Worm (Caenorhabditis elegans): Measurements from ENCODE around the gene K11D12.8.

Gene K11D12.8

DNA sequence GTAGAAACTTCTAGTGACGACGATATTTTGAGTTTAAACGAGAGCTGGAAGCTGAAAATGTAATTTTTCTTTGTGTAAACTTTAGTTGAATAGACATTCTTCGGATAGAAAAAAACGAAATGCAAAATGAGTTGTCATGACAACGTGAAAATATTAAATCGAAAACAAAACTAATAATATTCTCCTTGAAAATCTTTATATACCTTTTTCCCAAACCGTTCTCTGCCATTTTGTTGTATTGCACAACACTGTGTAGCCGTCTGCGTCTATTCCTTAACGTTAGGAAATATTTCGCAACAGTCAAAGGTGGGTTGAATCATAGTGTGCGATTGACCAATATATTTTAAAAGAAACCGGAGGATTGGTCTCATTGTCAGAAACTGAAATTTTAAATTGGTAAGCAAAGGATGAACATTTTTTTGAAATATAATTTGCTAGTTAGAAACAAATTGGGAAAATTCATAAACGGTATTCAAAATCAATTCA is 40.1 kb upstream of the K11D12.8 start, which contains the start of gene Y58A7A.3:
TSS of gene Y58A7A.3 (minus strand) at position 51 of the 486 bp plus-strand sequence.
- TF ChIP-seq lin-14 (GFP tag; optimal IDR thresholded peaks at IDR 0.05): peak; percentile 77
- TF ChIP-seq ceh-90 (tag; optimal IDR thresholded peaks at IDR 0.05): no peak
- peak; percentile 20 for TF ChIP-seq F16B12.6 (tag; optimal IDR thresholded peaks at IDR 0.05)
- TF ChIP-seq xbp-1 (tag; optimal IDR thresholded peaks at IDR 0.05): no peak
- peak; percentile 93 for TF ChIP-seq skn-1 (tag; optimal IDR thresholded peaks at IDR 0.05)
- no peak for TF ChIP-seq ama-1 (optimal IDR thresholded peaks at IDR 0.05)
- no peak for TF ChIP-seq C34B4.2 (tag; optimal IDR thresholded peaks at IDR 0.05)
- no peak for TF ChIP-seq vab-15 (tag; optimal IDR thresholded peaks at IDR 0.05)
- no peak for TF ChIP-seq lin-13 (GFP tag; optimal IDR thresholded peaks at IDR 0.05)
- peak; percentile 37 for TF ChIP-seq C16A3.4 (tag; optimal IDR thresholded peaks at IDR 0.05)
- TF ChIP-seq fos-1 (tag; optimal IDR thresholded peaks at IDR 0.05): peak; percentile 28
- peak in 2 of 3 experiments; percentile 21 to 24 for TF ChIP-seq dpl-1 (GFP tag; optimal IDR thresholded peaks at IDR 0.05)
- TF ChIP-seq nhr-11 (tag; optimal IDR thresholded peaks at IDR 0.05): peak; percentile 22
- no peak for TF ChIP-seq C04F5.9 (tag; optimal IDR thresholded peaks at IDR 0.05)
- TF ChIP-seq nhr-19 (GFP tag; conservative IDR thresholded peaks at IDR 0.05): peak; percentile 19; the same call in 1 of the 2 replicates
- TF ChIP-seq ceh-63 (GFP tag; optimal IDR thresholded peaks at IDR 0.05): no peak
- TF ChIP-seq snu-23 (GFP tag; optimal IDR thresholded peaks at IDR 0.05): peak; percentile 49
- TF ChIP-seq lin-35 (GFP tag; optimal IDR thresholded peaks at IDR 0.05): peak in 1 of 2 experiments; percentile 71
- peak; percentile 35; the same call in 1 of the 2 replicates for TF ChIP-seq isw-1 (GFP tag; IDR thresholded peaks at IDR 0.05)
- TF ChIP-seq nhr-71 (tag; optimal IDR thresholded peaks at IDR 0.05): peak; percentile 63
- peak in 1 of 2 experiments; percentile 67 for TF ChIP-seq mdl-1 (tag; optimal IDR thresholded peaks at IDR 0.05)
- TF ChIP-seq mep-1 (tag; optimal IDR thresholded peaks at IDR 0.05): peak; percentile 20
- TF ChIP-seq nhr-20 (tag; optimal IDR thresholded peaks at IDR 0.05): peak; percentile 11
- peak; percentile 41 for TF ChIP-seq blmp-1 (tag; optimal IDR thresholded peaks at IDR 0.05)
- TF ChIP-seq irx-1 (tag; optimal IDR thresholded peaks at IDR 0.05): peak; percentile 31
- TF ChIP-seq efl-1 (optimal IDR thresholded peaks at IDR 0.05): peak; percentile 36 to 60
- TF ChIP-seq efl-1 (GFP tag; optimal IDR thresholded peaks at IDR 0.05 in 1 of 2): peak in 1 of 2 experiments; percentile 39
- TF ChIP-seq tbx-2 (tag; optimal IDR thresholded peaks at IDR 0.05): no peak
- no peak for TF ChIP-seq tlp-1 (tag; optimal IDR thresholded peaks at IDR 0.05)
- TF ChIP-seq jun-1 (tag; optimal IDR thresholded peaks at IDR 0.05): peak; percentile 35
- TF ChIP-seq zip-4 (GFP tag; optimal IDR thresholded peaks at IDR 0.05): peak; percentile 96
- TF ChIP-seq nhr-85 (tag): peak; percentile 52
- peak; percentile 64 for TF ChIP-seq hpl-2 (GFP tag; optimal IDR thresholded peaks at IDR 0.05)
- TF ChIP-seq swsn-7 (tag; optimal IDR thresholded peaks at IDR 0.05): peak; percentile 31
- TF ChIP-seq efl-3 (GFP tag; optimal IDR thresholded peaks at IDR 0.05): no peak
- peak; percentile 9 to 76 for TF ChIP-seq lsy-2 (tag; optimal IDR thresholded peaks at IDR 0.05)
- TF ChIP-seq nhr-47 (tag; optimal IDR thresholded peaks at IDR 0.05): peak; percentile 31
- TF ChIP-seq rnt-1 (tag; optimal IDR thresholded peaks at IDR 0.05): peak; percentile 15
- peak in 2 of 6 experiments; percentile 57 to 60 for TF ChIP-seq elt-3 (tag; optimal IDR thresholded peaks at IDR 0.05)
- peak; percentile 51 for TF ChIP-seq nhr-90 (tag; optimal IDR thresholded peaks at IDR 0.05; ENCODE audit: poor library complexity)
- peak; percentile 61 for TF ChIP-seq nhr-237 (tag; optimal IDR thresholded peaks at IDR 0.05)
- TF ChIP-seq ceh-82 (tag; optimal IDR thresholded peaks at IDR 0.05): peak in 2 of 3 experiments; percentile 12 to 71

DNA sequence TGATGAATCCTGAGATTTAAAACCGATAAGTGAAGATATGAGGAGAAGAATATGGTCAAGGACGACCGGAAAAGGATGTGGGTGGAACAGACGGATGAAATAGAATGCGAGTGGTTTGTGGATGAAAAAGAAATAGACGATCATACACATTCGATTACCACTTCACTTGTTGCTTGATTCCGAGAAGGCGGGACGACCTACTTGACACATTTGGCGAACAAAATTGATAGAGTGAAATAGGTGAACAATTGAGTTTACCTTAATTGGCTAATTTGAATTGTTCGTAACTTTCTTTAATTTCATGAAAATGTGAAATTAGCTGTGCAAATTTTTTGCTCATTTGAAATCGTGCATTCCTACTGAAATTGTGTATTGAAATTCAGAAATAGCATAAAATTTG is 31.3 kb upstream of the K11D12.8 start, which contains the start of gene Y58A7A.2:
TSS of gene Y58A7A.2 (minus strand) at position 101 of the 400 bp plus-strand sequence.
- TF ChIP-seq zip-4 (GFP tag; optimal IDR thresholded peaks at IDR 0.05) (no peak), lin-13 (GFP tag; optimal IDR thresholded peaks at IDR 0.05) (no peak), nhr-85 (tag) (peak; percentile 4), blmp-1 (tag; optimal IDR thresholded peaks at IDR 0.05) (peak; percentile 79), efl-3 (GFP tag; optimal IDR thresholded peaks at IDR 0.05) (no peak), pag-3 (tag; optimal IDR thresholded peaks at IDR 0.05; ENCODE audit: borderline replicate concordance, insufficient read depth) (no peak), jun-1 (tag; optimal IDR thresholded peaks at IDR 0.05) (no peak)

All from whole organism, L1 larva.